Fruit fly (Drosophila melanogaster): Measurements from ENCODE around the gene CG2898.

- no peak for TF ChIP-seq Sin3A (optimal IDR thresholded peaks at IDR 0.05)
- no peak for TF ChIP-seq psq (optimal IDR thresholded peaks at IDR 0.05)
- TF ChIP-seq ttk (optimal IDR thresholded peaks at IDR 0.05): no peak
- no peak for TF ChIP-seq Myc (optimal IDR thresholded peaks at IDR 0.05)
- TF ChIP-seq insv (optimal IDR thresholded peaks at IDR 0.05): no peak
- no peak for TF ChIP-seq h (optimal IDR thresholded peaks at IDR 0.05)
These were observed 7.8 kb upstream of the CG2898 start, which contains the start of gene CG32679 for dm6 chrX:10367372-10367771.

Measured in Kc167 (cell line).